Fruit fly (Drosophila melanogaster) whole organism: ENCODE data around the gene msi.

Source experiments
- CG8478 ChIP-seq: fragments of >200 bp; optimal IDR thresholded peaks from 2 replicates; lab custom pipeline; 2018; ENCODE audit warnings: inconsistent platforms
- Dll ChIP-seq: fragments of >200 bp; optimal IDR thresholded peaks from 2 replicates; lab custom pipeline; 2017
- EcR ChIP-seq, 2 experiments: fragments of >200 bp; optimal IDR thresholded peaks; 2 replicates each; lab custom pipeline; 2017; ENCODE audit warnings: missing biosample characterization in 2 of 2, missing genetic modification characterization in 2 of 2, missing genetic modification reagents in 2 of 2
- pan ChIP-seq: fragments of >200 bp; optimal IDR thresholded peaks from 2 replicates; lab custom pipeline; 2017
- usp ChIP-seq: fragments of >200 bp; optimal IDR thresholded peaks from 2 replicates; lab custom pipeline; 2017; ENCODE audit warnings: missing biosample characterization, missing genetic modification characterization, mixed read lengths

DNA sequence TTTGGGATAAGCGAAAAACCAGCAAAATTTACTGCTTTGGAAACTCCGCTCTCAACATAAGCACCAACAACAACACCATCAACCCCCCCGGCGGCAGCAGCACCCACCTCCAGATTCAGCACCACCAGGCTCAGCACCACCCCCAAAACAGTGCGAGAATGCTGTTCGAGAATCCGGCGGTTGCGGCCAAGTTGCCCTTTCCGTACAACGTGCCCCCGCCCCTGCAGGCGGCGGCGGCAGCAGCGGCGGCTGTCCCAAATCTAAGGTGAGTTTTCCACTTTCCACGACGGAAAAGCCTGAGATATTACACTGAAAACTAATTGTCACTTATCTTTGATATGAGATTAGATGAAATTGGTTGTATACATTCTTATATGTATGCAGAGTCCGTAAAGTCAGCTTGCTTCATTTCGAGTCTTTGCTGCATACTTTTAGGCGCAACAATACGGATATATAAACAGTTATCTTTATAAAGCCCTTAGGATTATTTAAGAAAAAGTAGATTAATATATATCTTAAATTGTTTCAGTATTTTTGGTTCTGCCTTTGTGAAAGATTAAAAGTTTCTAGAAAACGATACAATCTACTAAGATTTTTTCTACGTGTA lies 3.6 kb downstream of the msi start:
- TF ChIP-seq Dll (lab: Kevin White, UChicago) (no peak), pan (lab: Kevin White, UChicago) (no peak), usp (GFP tag; lab: Kevin White, UChicago) (no peak), EcR (GFP tag; optimal IDR thresholded peaks at IDR 0.05; lab: Kevin White, UChicago) (no peak), CG8478 (no peak)
